Fruit fly (Drosophila melanogaster) whole organism, adult: Measurements from ENCODE around the gene PolA1.

Source experiments
- CG11617 ChIP-seq: fragments of 200-800 bp; sonication (Bioruptor generic); optimal IDR thresholded peaks from 2 replicates; lab custom pipeline; 2017; ENCODE audit warnings: mild to moderate bottlenecking, missing biosample characterization, missing genetic modification reagents, missing genetic modification characterization
- CG12768 ChIP-seq: fragments of 200-800 bp; sonication (Bioruptor generic); optimal IDR thresholded peaks from 2 replicates; lab custom pipeline; 2017; ENCODE audit warnings: missing biosample characterization, missing genetic modification characterization, mild to moderate bottlenecking, moderate library complexity, missing genetic modification reagents
- CG1620 ChIP-seq: fragments of 200-800 bp; sonication (Bioruptor generic); optimal IDR thresholded peaks from 2 replicates; lab custom pipeline; 2016; ENCODE audit warnings: missing biosample characterization, missing genetic modification characterization
- CG7101 ChIP-seq: fragments of 200-800 bp; sonication (Bioruptor generic); optimal IDR thresholded peaks from 2 replicates; lab custom pipeline; 2018; ENCODE audit warnings: missing biosample characterization, mild to moderate bottlenecking, missing genetic modification characterization, moderate library complexity
- Clk ChIP-seq: fragments of 200-800 bp; sonication (Bioruptor generic); optimal IDR thresholded peaks from 2 replicates; lab custom pipeline; 2017; ENCODE audit warnings: missing biosample characterization, missing genetic modification characterization
- Hr96 ChIP-seq: fragments of 200-800 bp; sonication (Bioruptor generic); optimal IDR thresholded peaks from 2 replicates; lab custom pipeline; 2016; ENCODE audit warnings: missing biosample characterization, missing genetic modification characterization
- Mnt ChIP-seq: fragments of 200-800 bp; sonication (Bioruptor generic); optimal IDR thresholded peaks from 2 replicates; lab custom pipeline; 2016; ENCODE audit warnings: missing biosample characterization, mild to moderate bottlenecking, missing genetic modification characterization
- cic ChIP-seq: fragments of 200-800 bp; sonication (Bioruptor generic); optimal IDR thresholded peaks from 2 replicates; lab custom pipeline; 2017; ENCODE audit warnings: missing biosample characterization, mild to moderate bottlenecking, missing genetic modification characterization, moderate library complexity
- kay ChIP-seq: fragments of 200-800 bp; sonication (Bioruptor generic); peaks from one replicate; lab custom pipeline; 2016; ENCODE audit warnings: missing biosample characterization, missing genetic modification characterization, borderline replicate concordance
- ovo ChIP-seq: fragments of 200-800 bp; sonication (Bioruptor generic); optimal IDR thresholded peaks from 2 replicates; lab custom pipeline; 2016; ENCODE audit warnings: missing biosample characterization, missing genetic modification characterization
- tj ChIP-seq: fragments of 200-800 bp; sonication (Bioruptor generic); optimal IDR thresholded peaks from 3 replicates; lab custom pipeline; 2017; ENCODE audit warnings: missing biosample characterization, mild to moderate bottlenecking, missing genetic modification characterization, moderate library complexity

DNA sequence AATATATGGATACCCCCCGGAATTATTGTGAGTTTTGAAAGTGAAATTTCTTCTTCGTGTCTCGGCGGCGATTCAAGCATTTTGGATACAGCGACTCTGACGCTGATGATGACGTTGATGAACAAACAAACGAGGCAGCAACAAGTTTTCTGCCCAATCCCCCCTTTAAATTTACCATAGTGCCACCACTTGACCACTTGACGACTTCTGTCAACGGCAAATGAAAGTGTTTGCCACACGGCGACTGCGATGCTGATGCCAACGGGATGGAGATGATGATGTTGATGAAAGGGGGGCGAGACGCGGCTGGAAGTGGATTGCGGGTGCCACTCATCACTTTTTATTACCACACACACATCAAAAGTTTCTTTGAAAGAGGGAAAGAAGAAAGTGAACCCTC is 28.9 kb upstream of the PolA1 start:
- TF ChIP-seq cic (GFP tag; lab: Kevin White, UChicago) (no peak), Mnt (GFP tag; lab: Kevin White, UChicago) (no peak), kay (no peak), CG7101 (tag; lab: Kevin White, UChicago) (no peak), Hr96 (no peak), CG1620 (GFP tag; lab: Kevin White, UChicago) (no peak), ovo (GFP tag; lab: Kevin White, UChicago) (no peak), CG11617 (GFP tag; lab: Kevin White, UChicago) (no peak), tj (no peak), CG12768 (GFP tag; lab: Kevin White, UChicago) (no peak), Clk (GFP tag; lab: Kevin White, UChicago) (no peak)
